Worm (Caenorhabditis elegans) whole organism, L1 larva: ENCODE data around the gene srd-38.
A peak's percentile ranks its signal among the peaks of the same experiment; 100 is the strongest.

Experiments
- ama-1 ChIP-seq: fragments of 150-350 bp; optimal IDR thresholded peaks from 2 replicates; lab custom pipeline; 2014
- ces-1 ChIP-seq: fragments of 150-350 bp; optimal IDR thresholded peaks from 2 replicates; lab custom pipeline; 2014; ENCODE audit warnings: missing biosample characterization, missing genetic modification reagents, missing genetic modification characterization
- egl-27 ChIP-seq, 2 experiments: fragments of 150-350 bp in 1 of 2; sonication (generic microtip); optimal IDR thresholded peaks; 3 replicates each; lab custom pipeline; 2017 to 2018; ENCODE audit warnings: missing biosample characterization in 2 of 2, missing genetic modification characterization in 2 of 2, missing genetic modification reagents in 2 of 2
- elt-2 ChIP-seq: sonication (generic microtip); optimal IDR thresholded peaks from 2 replicates; lab custom pipeline; 2016; ENCODE audit warnings: missing genetic modification characterization, mild to moderate bottlenecking, inconsistent platforms, missing compliant biosample characterization, missing genetic modification reagents
- fkh-10 ChIP-seq: sonication (generic microtip); optimal IDR thresholded peaks from 2 replicates; lab custom pipeline; 2017; ENCODE audit warnings: missing biosample characterization, missing genetic modification reagents, missing genetic modification characterization
- jun-1 ChIP-seq: fragments of 150-350 bp; optimal IDR thresholded peaks from 2 replicates; lab custom pipeline; 2014; ENCODE audit warnings: missing biosample characterization, missing genetic modification reagents, missing genetic modification characterization
- lin-35 ChIP-seq, 2 experiments: fragments of 150-350 bp; optimal IDR thresholded peaks; 2 replicates each; lab custom pipeline; 2014; ENCODE audit warnings: missing biosample characterization in 2 of 2, missing genetic modification characterization in 2 of 2, missing genetic modification reagents in 2 of 2
- lir-3 ChIP-seq: sonication (generic microtip); optimal IDR thresholded peaks from 2 replicates; lab custom pipeline; 2016; ENCODE audit warnings: mild to moderate bottlenecking, missing genetic modification characterization, moderate library complexity, missing compliant biosample characterization; ENCODE audit not compliant: poor library complexity
- nhr-28 ChIP-seq: fragments of 150-350 bp; optimal IDR thresholded peaks from 2 replicates; lab custom pipeline; 2014; ENCODE audit warnings: missing biosample characterization, missing genetic modification characterization
- pqm-1 ChIP-seq: sonication (generic microtip); optimal IDR thresholded peaks from 3 replicates; lab custom pipeline; 2017; ENCODE audit warnings: missing biosample characterization, missing genetic modification characterization
- rnt-1 ChIP-seq: sonication (generic microtip); optimal IDR thresholded peaks from 2 replicates; lab custom pipeline; 2016; ENCODE audit warnings: mild to moderate bottlenecking, missing genetic modification characterization, moderate library complexity, missing compliant biosample characterization
- skn-1 ChIP-seq: fragments of 150-350 bp; optimal IDR thresholded peaks from 2 replicates; lab custom pipeline; 2014; ENCODE audit warnings: missing biosample characterization, missing genetic modification characterization
- snpc-4 ChIP-seq: fragments of 150-350 bp; optimal IDR thresholded peaks from 2 replicates; lab custom pipeline; 2014; ENCODE audit warnings: missing biosample characterization, missing genetic modification characterization
- unc-62 ChIP-seq: fragments of 150-350 bp; optimal IDR thresholded peaks from 2 replicates; lab custom pipeline; 2014; ENCODE audit warnings: missing biosample characterization, missing genetic modification reagents, missing genetic modification characterization

DNA sequence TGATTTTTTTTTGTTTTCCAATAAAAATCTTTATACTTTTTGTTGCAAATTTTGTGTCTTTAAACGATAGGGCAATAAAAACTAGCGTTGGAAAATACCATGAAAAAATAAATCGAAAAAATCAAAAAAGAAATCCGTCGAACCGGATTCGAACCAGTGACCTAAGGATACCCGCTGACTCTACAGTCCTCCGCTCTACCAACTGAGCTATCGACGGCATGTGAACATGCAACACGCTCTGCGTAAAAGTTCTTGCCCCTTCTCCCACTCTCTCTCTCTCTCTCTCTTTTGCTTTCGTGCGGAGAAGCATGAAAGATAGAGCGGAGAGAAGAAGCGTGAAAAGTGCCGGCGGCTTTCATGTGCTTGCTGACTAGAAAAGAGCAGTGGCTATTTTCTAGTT is 27.1 kb upstream of the srd-38 start:
- TF ChIP-seq snpc-4 (tag; lab: Kevin White, UChicago) (no peak), lin-35 (GFP tag; optimal IDR thresholded peaks at IDR 0.05; lab: Kevin White, UChicago) (peak in 1 of 2 experiments; percentile 50), rnt-1 (tag; lab: Kevin White, UChicago) (peak; percentile 73), egl-27 (tag; optimal IDR thresholded peaks at IDR 0.05; lab: Kevin White, UChicago) (no peak), jun-1 (peak; percentile 54), unc-62 (GFP tag; lab: Kevin White, UChicago) (no peak), nhr-28 (tag; lab: Kevin White, UChicago) (no peak), ces-1 (GFP tag; lab: Kevin White, UChicago) (no peak), elt-2 (tag; lab: Kevin White, UChicago) (no peak), lir-3 (tag; lab: Kevin White, UChicago) (peak; percentile 20), skn-1 (tag; lab: Kevin White, UChicago) (peak; percentile 37), ama-1 (lab: Kevin White, UChicago) (no peak), fkh-10 (GFP tag; lab: Kevin White, UChicago) (no peak), pqm-1 (tag; lab: Kevin White, UChicago) (no peak)
